Fruit fly (Drosophila melanogaster) whole organism, wandering third instar larva: ENCODE data around the gene TrxT.

ENCODE experiments used
- Dfd ChIP-seq: fragments of >200 bp; optimal IDR thresholded peaks from 2 replicates; lab custom pipeline; 2017; ENCODE audit warnings: missing biosample characterization, missing genetic modification characterization
- GATAd ChIP-seq: sonication (Bioruptor generic); optimal IDR thresholded peaks from 2 replicates; lab custom pipeline; 2016; ENCODE audit warnings: missing biosample characterization, missing genetic modification characterization
- Hr78 ChIP-seq: fragments of >200 bp; optimal IDR thresholded peaks from 2 replicates; lab custom pipeline; 2017; ENCODE audit warnings: missing biosample characterization, missing genetic modification characterization
- Mio ChIP-seq: sonication (Bioruptor generic); optimal IDR thresholded peaks from 2 replicates; lab custom pipeline; 2016; ENCODE audit warnings: missing biosample characterization, missing genetic modification characterization
- Myc ChIP-seq: fragments of >200 bp; optimal IDR thresholded peaks from 2 replicates; lab custom pipeline; 2017
- N ChIP-seq: fragments of >200 bp; optimal IDR thresholded peaks from 2 replicates; lab custom pipeline; 2018; ENCODE audit warnings: missing biosample characterization, missing external identifiers, missing genetic modification characterization
- Vsx2 ChIP-seq: fragments of 200-300, 225-300 bp; sonication (Bioruptor generic); optimal IDR thresholded peaks from 2 replicates; lab custom pipeline; 2018; ENCODE audit warnings: missing biosample characterization, missing genetic modification characterization; ENCODE audit not compliant: partially characterized antibody
- br ChIP-seq: fragments of 200-800 bp; sonication (Bioruptor generic); optimal IDR thresholded peaks from 2 replicates; lab custom pipeline; 2016; ENCODE audit warnings: missing biosample characterization, missing genetic modification characterization
- dsf ChIP-seq: sonication (Bioruptor generic); optimal IDR thresholded peaks from 2 replicates; lab custom pipeline; 2016; ENCODE audit warnings: missing biosample characterization, missing genetic modification characterization, borderline replicate concordance
- ey ChIP-seq: fragments of 200-800 bp; sonication (Bioruptor generic); optimal IDR thresholded peaks from 2 replicates; lab custom pipeline; 2016; ENCODE audit warnings: missing biosample characterization, missing genetic modification characterization
- lola ChIP-seq: fragments of >200 bp; optimal IDR thresholded peaks from 2 replicates; lab custom pipeline; 2017; ENCODE audit warnings: missing biosample characterization, missing genetic modification characterization
- psq ChIP-seq: fragments of 200-800 bp; sonication (Bioruptor generic); optimal IDR thresholded peaks from 3 replicates; lab custom pipeline; 2017; ENCODE audit warnings: missing biosample characterization, mild to moderate bottlenecking, missing genetic modification characterization, moderate library complexity
- usp ChIP-seq: fragments of >200 bp; optimal IDR thresholded peaks from 2 replicates; lab custom pipeline; 2017; ENCODE audit warnings: missing biosample characterization, missing genetic modification characterization

- TF ChIP-seq lola (no peak), GATAd (GFP tag; lab: Kevin White, UChicago) (no peak), Dfd (GFP tag; lab: Kevin White, UChicago) (no peak), psq (GFP tag; lab: Kevin White, UChicago) (peak; percentile 15), Mio (GFP tag; lab: Kevin White, UChicago) (no peak), N (no peak), dsf (GFP tag; lab: Kevin White, UChicago) (peak; percentile 10), usp (GFP tag; lab: Kevin White, UChicago) (no peak), Myc (lab: Kevin White, UChicago) (peak; percentile 97), Hr78 (GFP tag; lab: Kevin White, UChicago) (no peak), ey (GFP tag; lab: Kevin White, UChicago) (peak; percentile 1), br (GFP tag; lab: Kevin White, UChicago) (no peak), Vsx2 (GFP tag; lab: Kevin White, UChicago) (no peak)
Observed at dm6 chrX:5329266-5329898, 17.7 kb upstream of the TrxT start, which contains the start of the genes CG3309 and XRCC1.
